Fruit fly (Drosophila melanogaster) whole organism, embryonic: ENCODE data around the gene VhaM9.7-c.

Experiments
- Aef1 ChIP-seq: fragments of 200-800 bp; sonication (Bioruptor generic); IDR thresholded peaks from 3 replicates; pipeline ENCODE4 v1.3.6; 2022; ENCODE audit warnings: missing biosample characterization, missing genetic modification characterization
- B-H1 ChIP-seq: fragments of 200-800 bp; sonication (Bioruptor generic); IDR thresholded peaks from 3 replicates; pipeline ENCODE4 v1.3.6; 2022; ENCODE audit warnings: missing biosample characterization, missing genetic modification characterization
- Bdp1 ChIP-seq: fragments of 200-800 bp; sonication (Bioruptor generic); optimal IDR thresholded peaks from 3 replicates; lab custom pipeline; 2016; ENCODE audit warnings: missing biosample characterization, missing genetic modification characterization
- CG10209 ChIP-seq: fragments of 200-800 bp; sonication (Bioruptor generic); optimal IDR thresholded peaks from 3 replicates; lab custom pipeline; 2017; ENCODE audit warnings: missing biosample characterization, mild to moderate bottlenecking, missing genetic modification characterization, missing genetic modification reagents
- CG1233 ChIP-seq: fragments of 200-800 bp; sonication (Bioruptor generic); optimal IDR thresholded peaks from 4 replicates; lab custom pipeline; 2018; ENCODE audit warnings: missing biosample characterization, mild to moderate bottlenecking, missing genetic modification characterization
- CG14860 ChIP-seq: fragments of 200-800 bp; sonication (Bioruptor generic); IDR thresholded peaks from 3 replicates; pipeline ENCODE4 v1.3.6; 2022; ENCODE audit warnings: missing biosample characterization, missing genetic modification characterization; ENCODE audit not compliant: partially characterized antibody
- CG16815 ChIP-seq: fragments of 200-800 bp; sonication (Bioruptor generic); optimal IDR thresholded peaks from 3 replicates; lab custom pipeline; 2017; ENCODE audit warnings: missing biosample characterization, mild to moderate bottlenecking, missing genetic modification characterization
- CG2116 ChIP-seq: fragments of 200-800 bp; sonication (Bioruptor generic); optimal IDR thresholded peaks from 3 replicates; lab custom pipeline; 2018; ENCODE audit warnings: missing biosample characterization, mild to moderate bottlenecking, missing genetic modification characterization
- CG32772 ChIP-seq: fragments of 200-800 bp; sonication (Bioruptor generic); IDR thresholded peaks from 2 replicates; pipeline ENCODE4 v1.3.6; 2022; ENCODE audit warnings: missing biosample characterization, missing genetic modification characterization
- CG3847 ChIP-seq: fragments of 200-800 bp; sonication (Bioruptor generic); IDR thresholded peaks from 2 replicates; pipeline ENCODE4 v1.3.6; 2022; ENCODE audit warnings: missing biosample characterization, missing genetic modification characterization
- CG4360 ChIP-seq: fragments of 200-800 bp; sonication (Bioruptor generic); IDR thresholded peaks from 2 replicates; pipeline ENCODE4 v1.3.6; 2022; ENCODE audit warnings: missing biosample characterization, missing genetic modification characterization
- CG43689 ChIP-seq: fragments of 200-800 bp; sonication (Bioruptor generic); IDR thresholded peaks from 2 replicates; pipeline ENCODE4 v1.3.6; 2022; ENCODE audit warnings: missing biosample characterization, missing genetic modification characterization
- CG4617 ChIP-seq: fragments of 200-800 bp; sonication (Bioruptor generic); optimal IDR thresholded peaks from 3 replicates; lab custom pipeline; 2016; ENCODE audit warnings: missing biosample characterization, missing genetic modification characterization, borderline replicate concordance
- CG6654 ChIP-seq: fragments of 200-800 bp; sonication (Bioruptor generic); optimal IDR thresholded peaks from 2 replicates; lab custom pipeline; 2017; ENCODE audit warnings: missing biosample characterization, mild to moderate bottlenecking, missing genetic modification characterization
- CG8290 ChIP-seq, 3 experiments: fragments of 200-800 bp; sonication (Bioruptor generic); optimal IDR thresholded peaks; 2 replicates each; lab custom pipeline; 2016 to 2019; ENCODE audit warnings: missing biosample characterization in 3 of 3, missing genetic modification characterization in 3 of 3, mild to moderate bottlenecking in 2 of 3, moderate library complexity in 1 of 3
- CG8765 ChIP-seq: fragments of 200-800 bp; sonication (Bioruptor generic); IDR thresholded peaks from 2 replicates; pipeline ENCODE4 v1.3.6; 2022; ENCODE audit warnings: missing biosample characterization, missing genetic modification characterization
- CG8924 ChIP-seq: fragments of 200-800 bp; optimal IDR thresholded peaks from 3 replicates; lab custom pipeline; 2019; ENCODE audit warnings: missing biosample characterization, mild to moderate bottlenecking, missing genetic modification characterization, moderate library complexity
- CG9609 ChIP-seq: fragments of 200-800 bp; sonication (Bioruptor generic); optimal IDR thresholded peaks from 3 replicates; lab custom pipeline; 2016; ENCODE audit warnings: missing biosample characterization, missing genetic modification characterization
- CG9797 ChIP-seq: fragments of 200-800 bp; sonication (Bioruptor generic); optimal IDR thresholded peaks from 3 replicates; lab custom pipeline; 2018; ENCODE audit warnings: missing biosample characterization, mild to moderate bottlenecking, missing genetic modification characterization
- D19A ChIP-seq: fragments of 200-800 bp; optimal IDR thresholded peaks from 3 replicates; lab custom pipeline; 2019; ENCODE audit warnings: missing biosample characterization, mild to moderate bottlenecking, missing genetic modification characterization, moderate library complexity
- Dad ChIP-seq: fragments of 200-800 bp; sonication (Bioruptor generic); optimal IDR thresholded peaks from 3 replicates; lab custom pipeline; 2016; ENCODE audit warnings: missing biosample characterization, missing genetic modification characterization
- Dip2 ChIP-seq: fragments of 200-800 bp; sonication (Bioruptor generic); IDR thresholded peaks from 2 replicates; pipeline ENCODE4 v1.3.6; 2022; ENCODE audit warnings: missing biosample characterization, missing genetic modification characterization
- Fer3 ChIP-seq: fragments of 200-800 bp; sonication (Bioruptor generic); optimal IDR thresholded peaks from 2 replicates; lab custom pipeline; 2018; ENCODE audit warnings: missing biosample characterization, mild to moderate bottlenecking, missing genetic modification characterization, moderate library complexity
- HLH4C ChIP-seq: fragments of 200-800 bp; sonication (Bioruptor generic); IDR thresholded peaks from 3 replicates; pipeline ENCODE4 v1.3.6; 2022; ENCODE audit warnings: missing biosample characterization, missing genetic modification characterization; ENCODE audit not compliant: partially characterized antibody
- Kr ChIP-seq: fragments of 200-800 bp; sonication (Bioruptor generic); optimal IDR thresholded peaks from 2 replicates; lab custom pipeline; 2017; ENCODE audit warnings: missing biosample characterization, mild to moderate bottlenecking, missing genetic modification characterization
- Lpt ChIP-seq: fragments of >200 bp; optimal IDR thresholded peaks from 2 replicates; lab custom pipeline; 2018; ENCODE audit warnings: missing biosample characterization, missing genetic modification characterization
- Nf-YA ChIP-seq: fragments of 200-800 bp; sonication (Bioruptor generic); IDR thresholded peaks from 2 replicates; pipeline ENCODE4 v1.3.6; 2022; ENCODE audit warnings: missing biosample characterization, missing genetic modification characterization
- Opbp ChIP-seq: fragments of 200-800 bp; sonication (Bioruptor generic); IDR thresholded peaks from 3 replicates; pipeline ENCODE4 v1.3.6; 2022; ENCODE audit warnings: missing biosample characterization, missing genetic modification characterization; ENCODE audit not compliant: partially characterized antibody
- Pdp1 ChIP-seq, 2 experiments: fragments of 200-800 bp; sonication (Bioruptor generic); optimal IDR thresholded peaks; 3 replicates each; lab custom pipeline; 2016; ENCODE audit warnings: missing biosample characterization in 2 of 2, missing genetic modification characterization in 2 of 2, mild to moderate bottlenecking in 1 of 2, moderate library complexity in 1 of 2
- Six4 ChIP-seq: fragments of 200-800 bp; sonication (Bioruptor generic); optimal IDR thresholded peaks from 2 replicates; lab custom pipeline; 2016; ENCODE audit warnings: missing biosample characterization, missing genetic modification characterization
- br ChIP-seq: fragments of >200 bp; optimal IDR thresholded peaks from 2 replicates; lab custom pipeline; 2017
- bsh ChIP-seq, 2 experiments: fragments of 200-800 bp; sonication (Bioruptor generic); optimal IDR thresholded peaks; 2 replicates each; lab custom pipeline; 2017 to 2018; ENCODE audit warnings: mild to moderate bottlenecking in 2 of 2, missing biosample characterization in 2 of 2, missing genetic modification characterization in 2 of 2, moderate library complexity in 1 of 2
- chinmo ChIP-seq: fragments of 200-800 bp; sonication (Bioruptor generic); IDR thresholded peaks from 4 replicates; pipeline ENCODE4 v1.3.6; 2022; ENCODE audit warnings: missing biosample characterization, missing genetic modification characterization; ENCODE audit not compliant: partially characterized antibody
- croc ChIP-seq: fragments of 200-800 bp; sonication (Bioruptor generic); conservative IDR thresholded peaks from 3 replicates; pipeline ENCODE4 v1.3.6; 2022; ENCODE audit warnings: missing biosample characterization, missing genetic modification characterization
- crp ChIP-seq, 2 experiments: fragments of 200-800 bp; sonication (Bioruptor generic); optimal IDR thresholded peaks; 2 replicates in 1 of 2; 3 replicates in 1 of 2; lab custom pipeline; 2017; ENCODE audit warnings: missing biosample characterization in 2 of 2, missing genetic modification characterization in 2 of 2, mild to moderate bottlenecking in 1 of 2, moderate library complexity in 1 of 2
- exex ChIP-seq: fragments of 200-800 bp; sonication (Bioruptor generic); optimal IDR thresholded peaks from 4 replicates; lab custom pipeline; 2018; ENCODE audit warnings: missing biosample characterization, mild to moderate bottlenecking, missing genetic modification characterization, moderate library complexity
- fd64A ChIP-seq: fragments of 200-800 bp; sonication (Bioruptor generic); optimal IDR thresholded peaks from 3 replicates; lab custom pipeline; 2018; ENCODE audit warnings: missing biosample characterization, mild to moderate bottlenecking, missing genetic modification characterization
- gce ChIP-seq: fragments of 200-800 bp; sonication (Bioruptor generic); IDR thresholded peaks from 3 replicates; pipeline ENCODE4 v1.3.6; 2022; ENCODE audit warnings: missing biosample characterization, missing genetic modification characterization
- gem ChIP-seq: fragments of 200-800 bp; sonication (Bioruptor generic); optimal IDR thresholded peaks from 2 replicates; lab custom pipeline; 2019; ENCODE audit warnings: missing biosample characterization, mild to moderate bottlenecking, missing genetic modification characterization, moderate library complexity
- kni ChIP-seq: fragments of 200-800 bp; sonication (Bioruptor generic); optimal IDR thresholded peaks from 3 replicates; lab custom pipeline; 2017; ENCODE audit warnings: mild to moderate bottlenecking, missing biosample characterization, missing genetic modification reagents, missing genetic modification characterization
- mirr ChIP-seq: fragments of 200-800 bp; sonication (Bioruptor generic); optimal IDR thresholded peaks from 3 replicates; lab custom pipeline; 2018; ENCODE audit warnings: missing biosample characterization, mild to moderate bottlenecking, missing genetic modification characterization
- nom ChIP-seq: fragments of 200-800 bp; sonication (Bioruptor generic); optimal IDR thresholded peaks from 2 replicates; lab custom pipeline; 2017; ENCODE audit warnings: missing biosample characterization, missing genetic modification characterization, mild to moderate bottlenecking, moderate library complexity, missing genetic modification reagents
- pb ChIP-seq: fragments of 200-800 bp; sonication (Bioruptor generic); optimal IDR thresholded peaks from 3 replicates; lab custom pipeline; 2016; ENCODE audit warnings: missing biosample characterization, missing genetic modification characterization
- stwl ChIP-seq: fragments of 200-800 bp; sonication (Bioruptor generic); optimal IDR thresholded peaks from 3 replicates; lab custom pipeline; 2018; ENCODE audit warnings: missing biosample characterization, mild to moderate bottlenecking, missing genetic modification characterization, moderate library complexity
- sug ChIP-seq: fragments of 200-800 bp; optimal IDR thresholded peaks from 2 replicates; lab custom pipeline; 2019; ENCODE audit warnings: missing biosample characterization, mild to moderate bottlenecking, missing genetic modification characterization, moderate library complexity
- trh ChIP-seq: fragments of 200-800 bp; sonication (Bioruptor generic); optimal IDR thresholded peaks from 2 replicates; lab custom pipeline; 2016; ENCODE audit warnings: missing biosample characterization, missing genetic modification characterization
- twi ChIP-seq: fragments of 200-800 bp; optimal IDR thresholded peaks from 2 replicates; lab custom pipeline; 2019; ENCODE audit warnings: missing biosample characterization, mild to moderate bottlenecking, missing genetic modification characterization, moderate library complexity
- vvl ChIP-seq: fragments of 200-800 bp; sonication (Bioruptor generic); IDR thresholded peaks from 2 replicates; pipeline ENCODE4 v1.3.6; 2022; ENCODE audit warnings: missing biosample characterization, missing genetic modification characterization
- zfh2 ChIP-seq: fragments of 200-800 bp; sonication (Bioruptor generic); optimal IDR thresholded peaks from 2 replicates; lab custom pipeline; 2016; ENCODE audit warnings: missing biosample characterization, missing genetic modification characterization

The VhaM9.7-c gene

dm6 chr3L:4230357-4230901 lies 43.8 kb upstream of the VhaM9.7-c start (continued):
- TF ChIP-seq mirr (GFP tag; lab: Kevin White, UChicago) (no peak), CG1233 (GFP tag; lab: Kevin White, UChicago) (peak; percentile 94), CG9797 (peak; percentile 42), Nf-YA (peak; percentile 75), CG14860 (GFP tag; lab: Robert Waterston, UW) (no peak), Dip2 (GFP tag; lab: Robert Waterston, UW) (no peak), Six4 (peak; percentile 94), trh (GFP tag; lab: Kevin White, UChicago) (peak; percentile 83), Lpt (GFP tag; lab: Kevin White, UChicago) (no peak), fd64A (GFP tag; lab: Kevin White, UChicago) (peak; percentile 84), CG8765 (peak; percentile 87), CG16815 (GFP tag; lab: Kevin White, UChicago) (peak; percentile 96), br (no peak), CG10209 (GFP tag; lab: Kevin White, UChicago) (peak; percentile 95), Aef1 (peak; percentile 73), CG4360 (GFP tag; lab: Robert Waterston, UW) (peak; percentile 67), CG3847 (peak; percentile 75), CG8290 (GFP tag; optimal IDR thresholded peaks at IDR 0.05; lab: Kevin White, UChicago) (peak; percentile 96), CG8290 (tag; optimal IDR thresholded peaks at IDR 0.05; lab: Kevin White, UChicago) (peak; percentile 48 to 93), B-H1 (GFP tag; lab: Robert Waterston, UW) (peak; percentile 69), crp (GFP tag; optimal IDR thresholded peaks at IDR 0.05; lab: Kevin White, UChicago) (peak in 1 of 2 experiments; percentile 66), zfh2 (GFP tag; lab: Kevin White, UChicago) (no peak), nom (GFP tag; lab: Kevin White, UChicago) (peak; percentile 89), kni (GFP tag; lab: Kevin White, UChicago) (peak; percentile 93), pb (GFP tag; lab: Kevin White, UChicago) (peak; percentile 92), D19A (tag; lab: Kevin White, UChicago) (peak; percentile 93), Fer3 (peak; percentile 80), Dad (peak; percentile 91), sug (tag; lab: Kevin White, UChicago) (peak; percentile 67), Pdp1 (GFP tag; optimal IDR thresholded peaks at IDR 0.05; lab: Kevin White, UChicago) (peak; percentile 90), Bdp1 (peak; percentile 84), CG43689 (GFP tag; lab: Robert Waterston, UW) (no peak), Kr (peak; percentile 96), bsh (GFP tag; optimal IDR thresholded peaks at IDR 0.05; lab: Kevin White, UChicago) (peak; percentile 87 to 96), vvl (GFP tag; lab: Robert Waterston, UW) (peak; percentile 93), CG32772 (GFP tag; lab: Robert Waterston, UW) (peak; percentile 87), twi (tag; lab: Kevin White, UChicago) (peak; percentile 90), CG2116 (GFP tag; lab: Kevin White, UChicago) (peak; percentile 73), CG8924 (peak; percentile 96), HLH4C (GFP tag; lab: Robert Waterston, UW) (no peak), CG4617 (GFP tag; lab: Kevin White, UChicago) (peak; percentile 76), stwl (peak; percentile 51), exex (peak; percentile 36), CG6654 (GFP tag; lab: Kevin White, UChicago) (peak; percentile 82), gem (tag; lab: Kevin White, UChicago) (peak; percentile 96), croc (peak; percentile 95), chinmo (GFP tag; lab: Robert Waterston, UW) (no peak), Opbp (GFP tag; lab: Robert Waterston, UW) (no peak), gce (GFP tag; lab: Robert Waterston, UW) (peak; percentile 84), CG9609 (GFP tag; lab: Kevin White, UChicago) (peak; percentile 94)
